Fruit fly (Drosophila melanogaster): Measurements from ENCODE around the gene cv-d.

DNA sequence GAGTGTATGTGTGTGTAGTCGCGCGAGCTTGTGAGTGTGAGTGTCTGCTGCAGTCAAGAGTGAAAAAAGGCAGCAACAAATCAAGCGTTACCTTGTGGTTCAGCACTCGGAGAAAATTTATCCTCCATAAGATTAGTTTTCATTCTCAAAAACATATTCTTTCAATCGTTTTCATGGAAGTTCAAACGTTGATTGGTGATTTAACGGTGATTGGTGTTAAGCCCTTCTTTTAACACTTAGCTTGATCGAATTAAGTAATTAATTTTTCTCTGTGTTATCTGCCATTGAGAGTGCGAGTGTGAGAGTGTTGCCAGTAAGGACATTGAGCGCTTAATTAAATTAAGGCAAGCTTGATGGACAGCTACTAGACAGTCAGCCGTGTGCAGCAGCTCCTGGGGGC, 46.3 kb upstream of the cv-d start:
- TF ChIP-seq psq (optimal IDR thresholded peaks at IDR 0.05): no peak
- no peak for TF ChIP-seq insv (optimal IDR thresholded peaks at IDR 0.05)
- TF ChIP-seq ttk (optimal IDR thresholded peaks at IDR 0.05): no peak
